Worm (Caenorhabditis elegans): ENCODE measurements around the gene W09D10.4.

- TF ChIP-seq tbx-2 (tag; optimal IDR thresholded peaks at IDR 0.05): no peak
- no peak for TF ChIP-seq ceh-14 (tag; optimal IDR thresholded peaks at IDR 0.05)
- no peak for TF ChIP-seq pag-3 (tag; optimal IDR thresholded peaks at IDR 0.05; ENCODE audit: borderline replicate concordance)
- no peak for TF ChIP-seq ceh-9 (tag; optimal IDR thresholded peaks at IDR 0.05)
- TF ChIP-seq fkh-10 (GFP tag; optimal IDR thresholded peaks at IDR 0.05): no peak
- no peak for TF ChIP-seq lim-6 (tag; optimal IDR thresholded peaks at IDR 0.05)
- TF ChIP-seq dmd-4 (tag; optimal IDR thresholded peaks at IDR 0.05; ENCODE audit: borderline replicate concordance): no peak
- TF ChIP-seq Y22D7AL.16 (tag; optimal IDR thresholded peaks at IDR 0.05): no peak
- no peak for TF ChIP-seq ama-1 (optimal IDR thresholded peaks at IDR 0.05)
Measured at ce11 chrIII:10691019-10691418, 25.0 kb downstream of the W09D10.4 start, which contains the start of gene Y39A1A.17.
